Fruit fly (Drosophila melanogaster) whole organism, embryonic: ENCODE results near the gene Cpr62Ba.

ENCODE experiments used
- Adf1 ChIP-seq: fragments of 200-800 bp; sonication (Bioruptor generic); IDR thresholded peaks from 2 replicates; pipeline ENCODE4 v1.3.6; 2022; ENCODE audit warnings: missing biosample characterization, missing genetic modification characterization
- Atf6 ChIP-seq: fragments of 200-800 bp; sonication (Bioruptor generic); IDR thresholded peaks from 2 replicates; pipeline ENCODE4 v1.3.6; 2022; ENCODE audit warnings: missing biosample characterization, missing genetic modification characterization
- Awh ChIP-seq: fragments of 200-800 bp; sonication (Bioruptor generic); IDR thresholded peaks from 2 replicates; pipeline ENCODE4, ENCODE4 v1.3.6; 2022; ENCODE audit warnings: missing biosample characterization, missing genetic modification characterization
- CG10267 ChIP-seq: fragments of 200-800 bp; sonication (Bioruptor generic); optimal IDR thresholded peaks from 2 replicates; lab custom pipeline; 2018; ENCODE audit warnings: missing biosample characterization, mild to moderate bottlenecking, missing genetic modification characterization, moderate library complexity
- CG11247 ChIP-seq: fragments of 200-800 bp; sonication (Bioruptor generic); IDR thresholded peaks from 2 replicates; pipeline ENCODE4 v1.3.6; 2022; ENCODE audit warnings: missing biosample characterization, missing genetic modification characterization
- CG11456 ChIP-seq: fragments of 200-800 bp; sonication (Bioruptor generic); IDR thresholded peaks from 3 replicates; pipeline ENCODE4 v1.3.6; 2022; ENCODE audit warnings: missing biosample characterization, missing genetic modification characterization
- CG12659 ChIP-seq: fragments of 200-800 bp; sonication (Bioruptor generic); optimal IDR thresholded peaks from 3 replicates; lab custom pipeline; 2017; ENCODE audit warnings: mild to moderate bottlenecking, missing biosample characterization, missing genetic modification reagents, missing genetic modification characterization
- CG12942 ChIP-seq: fragments of 200-800 bp; sonication (Bioruptor generic); optimal IDR thresholded peaks from 3 replicates; lab custom pipeline; 2016; ENCODE audit warnings: missing biosample characterization, missing genetic modification characterization
- CG16815 ChIP-seq: fragments of 200-800 bp; sonication (Bioruptor generic); optimal IDR thresholded peaks from 3 replicates; lab custom pipeline; 2017; ENCODE audit warnings: missing biosample characterization, mild to moderate bottlenecking, missing genetic modification characterization
- CG30403 ChIP-seq: fragments of 200-800 bp; sonication (Bioruptor generic); optimal IDR thresholded peaks from 3 replicates; lab custom pipeline; 2016; ENCODE audit warnings: missing biosample characterization, missing genetic modification characterization
- CG7357 ChIP-seq: fragments of 200-800 bp; sonication (Bioruptor generic); IDR thresholded peaks from 3 replicates; pipeline ENCODE4 v1.3.6; 2022; ENCODE audit warnings: missing biosample characterization, missing genetic modification characterization
- CrebB ChIP-seq: fragments of 200-800 bp; sonication (Bioruptor generic); optimal IDR thresholded peaks from 3 replicates; lab custom pipeline; 2018; ENCODE audit warnings: missing biosample characterization, mild to moderate bottlenecking, missing genetic modification characterization
- Deaf1 ChIP-seq: fragments of 200-800 bp; optimal IDR thresholded peaks from 3 replicates; lab custom pipeline; 2019; ENCODE audit warnings: missing biosample characterization, mild to moderate bottlenecking, missing genetic modification characterization, moderate library complexity
- Drgx ChIP-seq: fragments of 200-800 bp; sonication (Bioruptor generic); IDR thresholded peaks from 2 replicates; pipeline ENCODE4 v1.3.6; 2022; ENCODE audit warnings: missing biosample characterization, missing genetic modification characterization
- Gug ChIP-seq: fragments of 200-800 bp; sonication (Bioruptor generic); IDR thresholded peaks from 4 replicates; pipeline ENCODE4 v1.3.6; 2022; ENCODE audit warnings: missing biosample characterization, missing genetic modification characterization
- Hr78 ChIP-seq, 2 experiments: fragments of 200-800 bp in 1 of 2; fragments of >200 bp in 1 of 2; sonication (Bioruptor generic) in 1 of 2; optimal IDR thresholded peaks; 2 replicates each; lab custom pipeline; 2017 to 2019; ENCODE audit warnings: missing biosample characterization in 2 of 2, missing genetic modification characterization in 2 of 2, mild to moderate bottlenecking in 1 of 2, moderate library complexity in 1 of 2
- NFAT ChIP-seq: fragments of 200-800 bp; sonication (Bioruptor generic); IDR thresholded peaks from 2 replicates; pipeline ENCODE4 v1.3.6; 2022; ENCODE audit warnings: missing biosample characterization, missing genetic modification characterization
- Nf-YC ChIP-seq: fragments of 200-800 bp; optimal IDR thresholded peaks from 3 replicates; lab custom pipeline; 2019; ENCODE audit warnings: missing biosample characterization, mild to moderate bottlenecking, missing genetic modification characterization, moderate library complexity
- Oli ChIP-seq: fragments of 200-800 bp; sonication (Bioruptor generic); optimal IDR thresholded peaks from 2 replicates; lab custom pipeline; 2018; ENCODE audit warnings: missing biosample characterization, mild to moderate bottlenecking, missing genetic modification characterization, moderate library complexity
- Poxn ChIP-seq: fragments of 200-800 bp; sonication (Bioruptor generic); IDR thresholded peaks from 2 replicates; pipeline ENCODE4 v1.3.6; 2022; ENCODE audit warnings: missing biosample characterization, missing genetic modification characterization
- Ptx1 ChIP-seq: fragments of 200-800 bp; sonication (Bioruptor generic); IDR thresholded peaks from 2 replicates; pipeline ENCODE4 v1.3.6; 2022; ENCODE audit warnings: missing biosample characterization, missing genetic modification characterization
- ab ChIP-seq: fragments of 200-800 bp; sonication (Bioruptor generic); optimal IDR thresholded peaks from 2 replicates; lab custom pipeline; 2016; ENCODE audit warnings: missing biosample characterization, missing genetic modification characterization
- al ChIP-seq: fragments of 200-800 bp; sonication (Bioruptor generic); IDR thresholded peaks from 2 replicates; pipeline ENCODE4 v1.3.6; 2022; ENCODE audit warnings: missing biosample characterization, missing genetic modification characterization
- az2 ChIP-seq: fragments of 200-800 bp; sonication (Bioruptor generic); optimal IDR thresholded peaks from 3 replicates; lab custom pipeline; 2016; ENCODE audit warnings: missing biosample characterization, missing genetic modification characterization
- bcd ChIP-seq: fragments of 200-800 bp; sonication (Bioruptor generic); optimal IDR thresholded peaks from 2 replicates; lab custom pipeline; 2017; ENCODE audit warnings: missing biosample characterization, mild to moderate bottlenecking, missing genetic modification characterization
- bsh ChIP-seq, 2 experiments: fragments of 200-800 bp; sonication (Bioruptor generic); optimal IDR thresholded peaks; 2 replicates each; lab custom pipeline; 2017 to 2018; ENCODE audit warnings: mild to moderate bottlenecking in 2 of 2, missing biosample characterization in 2 of 2, missing genetic modification characterization in 2 of 2, moderate library complexity in 1 of 2
- chif ChIP-seq, 2 experiments: fragments of 200-800 bp; sonication (Bioruptor generic); optimal IDR thresholded peaks; 3 replicates each; lab custom pipeline; 2016; ENCODE audit warnings: missing biosample characterization in 2 of 2, missing genetic modification characterization in 2 of 2
- crc ChIP-seq: fragments of 200-800 bp; sonication (Bioruptor generic); optimal IDR thresholded peaks from 2 replicates; lab custom pipeline; 2016; ENCODE audit warnings: missing biosample characterization, missing genetic modification characterization
- mld ChIP-seq: fragments of 200-800 bp; sonication (Bioruptor generic); IDR thresholded peaks from 3 replicates; pipeline ENCODE4 v1.3.6; 2022; ENCODE audit warnings: missing biosample characterization, missing genetic modification characterization; ENCODE audit not compliant: partially characterized antibody
- onecut ChIP-seq: fragments of 200-800 bp; sonication (Bioruptor generic); IDR thresholded peaks from 2 replicates; pipeline ENCODE4 v1.3.6; 2022; ENCODE audit warnings: missing biosample characterization, missing genetic modification characterization
- pho ChIP-seq: fragments of 200-800 bp; sonication (Bioruptor generic); optimal IDR thresholded peaks from 2 replicates; lab custom pipeline; 2016; ENCODE audit warnings: missing biosample characterization, missing genetic modification characterization
- prd ChIP-seq, 3 experiments: fragments of >200 bp in 2 of 3; fragments of 200-800 bp in 1 of 3; sonication (Bioruptor generic) in 1 of 3; optimal IDR thresholded peaks in 2 of 3; IDR thresholded peaks in 1 of 3; 2 replicates in 2 of 3; 3 replicates in 1 of 3; pipeline versions ENCODE4 v1.3.6 to Lab custom; 2017 to 2022; ENCODE audit warnings: missing biosample characterization in 1 of 3, missing genetic modification characterization in 1 of 3
- slbo ChIP-seq: fragments of 200-800 bp; sonication (Bioruptor generic); IDR thresholded peaks from 2 replicates; pipeline ENCODE4 v1.3.6; 2022; ENCODE audit warnings: missing biosample characterization, missing genetic modification characterization
- sug ChIP-seq: fragments of 200-800 bp; optimal IDR thresholded peaks from 2 replicates; lab custom pipeline; 2019; ENCODE audit warnings: missing biosample characterization, mild to moderate bottlenecking, missing genetic modification characterization, moderate library complexity
- tio ChIP-seq: fragments of 200-800 bp; sonication (Bioruptor generic); optimal IDR thresholded peaks from 2 replicates; lab custom pipeline; 2017; ENCODE audit warnings: missing biosample characterization, missing genetic modification characterization, inconsistent platforms

The Cpr62Ba gene

DNA sequence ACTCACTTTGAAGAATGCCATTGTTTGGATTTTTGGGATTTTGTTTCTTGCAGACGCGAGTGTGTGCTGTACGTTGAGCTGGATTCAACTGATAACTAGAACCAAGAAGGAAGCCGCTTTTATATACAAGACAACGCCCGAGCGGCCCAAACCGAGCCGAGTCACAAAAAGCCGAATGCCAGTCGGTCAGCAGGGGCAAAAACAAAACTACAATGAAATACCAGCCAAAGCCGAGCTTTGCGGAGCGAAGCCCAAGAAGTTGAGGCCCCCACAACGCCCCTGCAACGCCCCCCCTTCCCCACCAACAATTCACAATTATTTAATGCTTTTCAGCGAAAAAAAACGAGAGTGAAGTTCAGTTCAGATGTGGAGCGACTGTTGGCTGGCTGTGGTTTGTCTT is 10.4 kb upstream of the Cpr62Ba start, which contains the start of gene Cpr62Bc:
Gene Cpr62Bc (minus strand): TSS at position 101 of the 400 bp plus-strand sequence.
- TF ChIP-seq Awh (GFP tag; lab: Robert Waterston, UW) = no peak
- TF ChIP-seq Deaf1 (tag; lab: Kevin White, UChicago) = peak; percentile 80

DNA sequence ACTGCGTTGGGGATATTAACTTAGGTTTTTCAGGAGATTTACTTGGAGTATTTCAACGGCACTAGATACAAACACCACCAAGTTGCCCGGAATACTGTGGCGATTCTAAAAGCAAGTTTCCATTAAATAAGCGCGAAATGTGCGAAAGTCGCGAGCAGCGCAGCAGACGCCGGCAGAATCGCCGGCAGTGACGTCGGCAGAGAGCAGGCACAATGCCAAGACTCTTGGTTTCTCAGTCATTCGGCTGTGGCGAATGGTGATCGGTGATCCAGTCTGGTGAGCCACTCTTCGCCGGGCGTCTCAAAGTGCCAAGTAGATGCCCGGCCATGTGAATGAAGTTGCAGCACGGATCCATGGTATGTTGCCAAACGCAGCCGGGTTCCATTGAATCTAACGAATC is 3.5 kb upstream of the Cpr62Ba start, which contains the start of gene Cpr62Bb:
Gene Cpr62Bb (minus strand): TSS at position 101 of the 400 bp plus-strand sequence.
- no peak for TF ChIP-seq sug
- TF ChIP-seq Adf1 (GFP tag; lab: Robert Waterston, UW) = peak; percentile 10; the same call in 1 of the 2 replicates

- TF ChIP-seq CG11247 (GFP tag; lab: Robert Waterston, UW) = peak; percentile 31; the same call in 1 of the 2 replicates
- no peak for TF ChIP-seq CG12942 (GFP tag; lab: Kevin White, UChicago)
- TF ChIP-seq Ptx1 = peak; percentile 30; the same call in 1 of the 2 replicates
- TF ChIP-seq prd (optimal IDR thresholded peaks at IDR 0.05; lab: Kevin White, UChicago) = no peak
- 0 out of 3 replicates have a peak, but pooled peaks have one; percentile 10 for TF ChIP-seq prd (GFP tag; IDR thresholded peaks at IDR 0.05; lab: Robert Waterston, UW)
- no peak for TF ChIP-seq Gug (GFP tag; lab: Robert Waterston, UW)
- peak in 1 of 2 experiments; percentile 75 for TF ChIP-seq bsh (GFP tag; optimal IDR thresholded peaks at IDR 0.05; lab: Kevin White, UChicago)
- no peak for TF ChIP-seq CG7357 (GFP tag; lab: Robert Waterston, UW)
- TF ChIP-seq Oli (tag; lab: Kevin White, UChicago) = no peak
- TF ChIP-seq NFAT (GFP tag; lab: Robert Waterston, UW) = no peak
- peak; percentile 26; the same call in 1 of the 2 replicates for TF ChIP-seq slbo (GFP tag; lab: Robert Waterston, UW)
- TF ChIP-seq CG30403 (GFP tag; lab: Kevin White, UChicago) = no peak
- peak; percentile 82 for TF ChIP-seq Drgx (GFP tag; lab: Robert Waterston, UW)
- TF ChIP-seq az2 (GFP tag; lab: Kevin White, UChicago) = no peak
- no peak for TF ChIP-seq CG16815 (GFP tag; lab: Kevin White, UChicago)
- TF ChIP-seq Nf-YC (tag; lab: Kevin White, UChicago) = no peak
- TF ChIP-seq tio (GFP tag; lab: Kevin White, UChicago) = no peak
- peak in 1 of 2 experiments; percentile 3 for TF ChIP-seq chif (GFP tag; optimal IDR thresholded peaks at IDR 0.05; lab: Kevin White, UChicago)
- TF ChIP-seq ab (GFP tag; lab: Kevin White, UChicago) = no peak
- TF ChIP-seq CG10267 = no peak
- no peak for TF ChIP-seq mld (GFP tag; lab: Robert Waterston, UW)
- no peak for TF ChIP-seq CrebB (tag; lab: Kevin White, UChicago)
- TF ChIP-seq pho (GFP tag; lab: Kevin White, UChicago) = no peak
- TF ChIP-seq al (GFP tag; lab: Robert Waterston, UW) = 0 out of 2 replicates have a peak, but pooled peaks have one; percentile 18
- TF ChIP-seq bcd (GFP tag; lab: Kevin White, UChicago) = no peak
- TF ChIP-seq Poxn (GFP tag; lab: Robert Waterston, UW) = 0 out of 2 replicates have a peak, but pooled peaks have one; percentile 4
- TF ChIP-seq onecut (GFP tag; lab: Robert Waterston, UW) = no peak
- no peak for TF ChIP-seq Atf6
- no peak for TF ChIP-seq crc (GFP tag; lab: Kevin White, UChicago)
- no peak for TF ChIP-seq CG12659 (GFP tag; lab: Kevin White, UChicago)
These were observed 2.0 kb downstream of the Cpr62Ba start for dm6 chr3L:1829539-1829938.

dm6 chr3L:1827809-1828371 is 3.7 kb downstream of the Cpr62Ba start:
- 0 out of 3 replicates have a peak, but pooled peaks have one; percentile 10 for TF ChIP-seq CG11456
- no peak for TF ChIP-seq NFAT (GFP tag; lab: Robert Waterston, UW)
- TF ChIP-seq Hr78 (GFP tag; optimal IDR thresholded peaks at IDR 0.05; lab: Kevin White, UChicago) = no peak
